Worm (Caenorhabditis elegans) whole organism, midembryonic: ENCODE results near the gene frpr-6.

Experiments
- cog-1 ChIP-seq: sonication (generic microtip); optimal IDR thresholded peaks from 2 replicates; lab custom pipeline; 2016; ENCODE audit warnings: missing genetic modification characterization, missing compliant biosample characterization
- flt-1 ChIP-seq: fragments of 200-800 bp; sonication (Bioruptor generic); IDR thresholded peaks from 2 replicates; pipeline ENCODE4 v1.3.6; 2022; ENCODE audit warnings: missing genetic modification characterization, missing compliant biosample characterization
- klf-2 ChIP-seq: fragments of 200-800 bp; sonication (Bioruptor generic); conservative IDR thresholded peaks from 2 replicates; pipeline ENCODE4 v1.3.6; 2022; ENCODE audit warnings: missing genetic modification reagents, missing genetic modification characterization, missing compliant biosample characterization
- med-1 ChIP-seq: sonication (generic microtip); optimal IDR thresholded peaks from 2 replicates; lab custom pipeline; 2017; ENCODE audit warnings: missing genetic modification characterization, mild to moderate bottlenecking, missing compliant biosample characterization, antibody characterized with exemption, missing genetic modification reagents; ENCODE audit not compliant: insufficient read depth
- ref-1 ChIP-seq: fragments of 200-800 bp; sonication (Bioruptor generic); conservative IDR thresholded peaks from 2 replicates; pipeline ENCODE4 v1.3.6; 2022; ENCODE audit warnings: missing genetic modification reagents, missing genetic modification characterization, missing compliant biosample characterization
- ztf-23 ChIP-seq: fragments of 200-800 bp; sonication (Bioruptor generic); IDR thresholded peaks from 2 replicates; pipeline ENCODE4 v1.3.6; 2022; ENCODE audit warnings: missing genetic modification reagents, missing genetic modification characterization, missing compliant biosample characterization
- ztf-29 ChIP-seq: fragments of 200-800 bp; sonication (Bioruptor generic); IDR thresholded peaks from 2 replicates; pipeline ENCODE4 v1.3.6; 2022; ENCODE audit warnings: missing genetic modification reagents, missing genetic modification characterization, missing compliant biosample characterization

ce11 chrV:9097213-9097612 lies 3.7 kb downstream of the frpr-6 start:
- no peak for TF ChIP-seq ztf-23
- TF ChIP-seq med-1, result no peak
- no peak for TF ChIP-seq ztf-29 (GFP tag; lab: Robert Waterston, UW)
- no peak for TF ChIP-seq klf-2
- TF ChIP-seq cog-1, result no peak
- no peak for TF ChIP-seq flt-1 (GFP tag; lab: Robert Waterston, UW)
- no peak for TF ChIP-seq ref-1 (GFP tag; lab: Robert Waterston, UW)
